Worm (Caenorhabditis elegans) whole organism, L1 larva: Measurements from ENCODE around the gene C33C12.7.

ENCODE experiments used
- Y116A8C.19 ChIP-seq: sonication (generic microtip); optimal IDR thresholded peaks from 2 replicates; lab custom pipeline; 2016; ENCODE audit warnings: missing compliant biosample characterization, missing genetic modification characterization, borderline replicate concordance
- ama-1 ChIP-seq: fragments of 150-350 bp; optimal IDR thresholded peaks from 2 replicates; lab custom pipeline; 2014
- lsy-2 ChIP-seq, 2 experiments: fragments of 150-350 bp; optimal IDR thresholded peaks; 2 replicates each; lab custom pipeline; 2014; ENCODE audit warnings: missing biosample characterization in 2 of 2, missing genetic modification characterization in 2 of 2
- nhr-12 ChIP-seq: sonication (generic microtip); optimal IDR thresholded peaks from 2 replicates; lab custom pipeline; 2017; ENCODE audit warnings: missing biosample characterization, missing genetic modification characterization
- nhr-237 ChIP-seq: fragments of 150-350 bp; optimal IDR thresholded peaks from 2 replicates; lab custom pipeline; 2014; ENCODE audit warnings: missing biosample characterization, missing genetic modification characterization
- nhr-76 ChIP-seq: sonication (generic microtip); optimal IDR thresholded peaks from 2 replicates; lab custom pipeline; 2017; ENCODE audit warnings: missing biosample characterization, missing genetic modification characterization
- pqm-1 ChIP-seq: sonication (generic microtip); optimal IDR thresholded peaks from 3 replicates; lab custom pipeline; 2017; ENCODE audit warnings: missing biosample characterization, missing genetic modification characterization
- skn-1 ChIP-seq: fragments of 150-350 bp; optimal IDR thresholded peaks from 2 replicates; lab custom pipeline; 2014; ENCODE audit warnings: missing biosample characterization, missing genetic modification characterization
- unc-130 ChIP-seq: fragments of 150-350 bp; optimal IDR thresholded peaks from 2 replicates; lab custom pipeline; 2017; ENCODE audit warnings: missing biosample characterization, missing genetic modification characterization, inconsistent platforms
- zip-4 ChIP-seq: fragments of 200-800 bp; sonication (Bioruptor generic); optimal IDR thresholded peaks from 2 replicates; lab custom pipeline; 2018; ENCODE audit warnings: mild to moderate bottlenecking, missing genetic modification characterization, moderate library complexity, missing compliant biosample characterization
- ztf-11 ChIP-seq, 2 experiments: sonication (generic microtip); optimal IDR thresholded peaks; 2 replicates each; lab custom pipeline; 2016 to 2017; ENCODE audit warnings: missing genetic modification characterization in 2 of 2, missing biosample characterization in 1 of 2, missing compliant biosample characterization in 1 of 2

DNA sequence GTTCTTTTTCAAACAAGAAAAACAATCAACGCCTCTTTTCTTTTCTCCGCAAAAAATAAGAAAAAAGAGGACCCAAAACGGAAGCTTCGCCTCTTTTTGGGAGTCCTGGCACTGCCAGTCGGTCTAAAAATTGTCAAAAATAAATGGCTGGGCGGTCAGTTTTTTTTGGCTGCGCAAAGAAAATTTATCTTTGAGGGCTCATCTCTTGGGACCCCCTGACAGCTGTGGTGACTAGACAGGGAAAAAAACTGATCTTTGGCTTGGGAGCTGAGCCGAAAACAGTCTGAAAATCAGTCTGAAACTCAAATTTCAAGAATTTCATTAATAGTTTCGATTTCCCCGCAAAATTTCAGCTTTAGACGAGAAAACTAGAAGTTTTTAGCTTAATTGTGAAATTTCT lies 15.3 kb upstream of the C33C12.7 start:
- no peak for TF ChIP-seq ama-1 (lab: Kevin White, UChicago)
- no peak for TF ChIP-seq ztf-11 (tag; optimal IDR thresholded peaks at IDR 0.05; lab: Kevin White, UChicago)
- no peak for TF ChIP-seq zip-4
- TF ChIP-seq unc-130 = no peak
- TF ChIP-seq nhr-12 (tag; lab: Kevin White, UChicago) = no peak
- no peak for TF ChIP-seq pqm-1 (tag; lab: Kevin White, UChicago)
- TF ChIP-seq nhr-76 (tag; lab: Kevin White, UChicago) = no peak
- TF ChIP-seq lsy-2 (tag; optimal IDR thresholded peaks at IDR 0.05; lab: Kevin White, UChicago) = no peak
- no peak for TF ChIP-seq skn-1 (tag; lab: Kevin White, UChicago)
- TF ChIP-seq Y116A8C.19 (tag; lab: Kevin White, UChicago) = no peak
- no peak for TF ChIP-seq nhr-237 (tag; lab: Kevin White, UChicago)
